Worm (Caenorhabditis elegans) whole organism, L2 larva: ENCODE measurements around the gene sru-30.

ENCODE experiments used
- C34F6.9 ChIP-seq: fragments of 150-350 bp; optimal IDR thresholded peaks from 2 replicates; lab custom pipeline; 2014; ENCODE audit warnings: missing biosample characterization, missing genetic modification characterization
- F13H6.1 ChIP-seq: sonication (generic microtip); optimal IDR thresholded peaks from 2 replicates; lab custom pipeline; 2016; ENCODE audit warnings: missing genetic modification characterization, missing compliant biosample characterization
- alr-1 ChIP-seq: fragments of 150-350 bp; optimal IDR thresholded peaks from 2 replicates; lab custom pipeline; 2014; ENCODE audit warnings: missing biosample characterization, missing genetic modification characterization
- aly-2 ChIP-seq: fragments of 150-350 bp; optimal IDR thresholded peaks from 2 replicates; lab custom pipeline; 2014; ENCODE audit warnings: missing biosample characterization, missing genetic modification characterization
- ama-1 ChIP-seq: fragments of 150-350 bp; optimal IDR thresholded peaks from 2 replicates; lab custom pipeline; 2018; ENCODE audit warnings: inconsistent platforms
- blmp-1 ChIP-seq: sonication (generic microtip); optimal IDR thresholded peaks from 2 replicates; lab custom pipeline; 2017; ENCODE audit warnings: missing genetic modification characterization, mild to moderate bottlenecking, missing compliant biosample characterization, antibody characterized with exemption, moderate library complexity; ENCODE audit not compliant: insufficient read depth
- ceh-16 ChIP-seq: fragments of 150-350 bp; optimal IDR thresholded peaks from 2 replicates; lab custom pipeline; 2014; ENCODE audit warnings: missing biosample characterization, missing genetic modification characterization
- ceh-82 ChIP-seq: fragments of 150-350 bp; optimal IDR thresholded peaks from 2 replicates; lab custom pipeline; 2014; ENCODE audit warnings: missing biosample characterization, missing genetic modification characterization
- crh-2 ChIP-seq: sonication (generic microtip); optimal IDR thresholded peaks from 2 replicates; lab custom pipeline; 2017; ENCODE audit warnings: missing biosample characterization, missing genetic modification characterization
- dmd-4 ChIP-seq: sonication (generic microtip); optimal IDR thresholded peaks from 2 replicates; lab custom pipeline; 2017; ENCODE audit warnings: missing biosample characterization, missing genetic modification characterization
- egl-27 ChIP-seq: sonication (generic microtip); optimal IDR thresholded peaks from 3 replicates; lab custom pipeline; 2017; ENCODE audit warnings: missing biosample characterization, missing genetic modification reagents, missing genetic modification characterization
- elt-1 ChIP-seq: fragments of 150-350 bp; optimal IDR thresholded peaks from 2 replicates; lab custom pipeline; 2014; ENCODE audit warnings: missing biosample characterization, missing genetic modification characterization
- fos-1 ChIP-seq: fragments of 150-350 bp; optimal IDR thresholded peaks from 2 replicates; lab custom pipeline; 2014; ENCODE audit warnings: missing biosample characterization, missing genetic modification characterization
- gmeb-1 ChIP-seq: fragments of 150-350 bp; optimal IDR thresholded peaks from 2 replicates; lab custom pipeline; 2014; ENCODE audit warnings: missing biosample characterization, missing genetic modification characterization
- lin-11 ChIP-seq: fragments of 150-350 bp; sonication (generic microtip); optimal IDR thresholded peaks from 2 replicates; lab custom pipeline; 2014; ENCODE audit warnings: missing biosample characterization, missing genetic modification characterization, inconsistent platforms, mixed read lengths
- lsy-2 ChIP-seq, 2 experiments: fragments of 150-350 bp in 1 of 2; sonication (generic microtip) in 1 of 2; optimal IDR thresholded peaks; 2 replicates each; lab custom pipeline; 2014 to 2017; ENCODE audit warnings: missing biosample characterization in 2 of 2, missing genetic modification characterization in 2 of 2
- mab-5 ChIP-seq: fragments of 150-350 bp; optimal IDR thresholded peaks from 2 replicates; lab custom pipeline; 2014; ENCODE audit warnings: missing biosample characterization, missing genetic modification characterization
- mdl-1 ChIP-seq, 2 experiments: fragments of 150-350 bp in 1 of 2; sonication (generic microtip) in 1 of 2; optimal IDR thresholded peaks; 2 replicates each; lab custom pipeline; 2017; ENCODE audit warnings: missing biosample characterization in 2 of 2, missing genetic modification characterization in 2 of 2
- nhr-10 ChIP-seq: sonication (generic microtip); optimal IDR thresholded peaks from 2 replicates; lab custom pipeline; 2017; ENCODE audit warnings: missing biosample characterization, missing genetic modification characterization
- nhr-11 ChIP-seq: fragments of 150-350 bp; optimal IDR thresholded peaks from 2 replicates; lab custom pipeline; 2014; ENCODE audit warnings: missing biosample characterization, missing genetic modification characterization
- nhr-12 ChIP-seq: fragments of 150-350 bp; optimal IDR thresholded peaks from 2 replicates; lab custom pipeline; 2014; ENCODE audit warnings: missing biosample characterization, missing genetic modification characterization
- nhr-129 ChIP-seq: fragments of 150-350 bp; optimal IDR thresholded peaks from 2 replicates; lab custom pipeline; 2014; ENCODE audit warnings: missing biosample characterization, missing genetic modification characterization
- nhr-21 ChIP-seq: fragments of 150-350 bp; optimal IDR thresholded peaks from 2 replicates; lab custom pipeline; 2014; ENCODE audit warnings: missing biosample characterization, missing genetic modification characterization
- nhr-23 ChIP-seq: fragments of 150-350 bp; optimal IDR thresholded peaks from 2 replicates; lab custom pipeline; 2014; ENCODE audit warnings: missing biosample characterization, missing genetic modification reagents, missing genetic modification characterization
- nhr-237 ChIP-seq: fragments of 150-350 bp; optimal IDR thresholded peaks from 2 replicates; lab custom pipeline; 2014; ENCODE audit warnings: missing biosample characterization, missing genetic modification characterization
- nhr-25 ChIP-seq: fragments of 150-350 bp; sonication (generic microtip); optimal IDR thresholded peaks from 3 replicates; lab custom pipeline; 2014; ENCODE audit warnings: missing biosample characterization, missing genetic modification characterization
- nhr-6 ChIP-seq: fragments of 150-350 bp; optimal IDR thresholded peaks from 2 replicates; lab custom pipeline; 2014; ENCODE audit warnings: missing biosample characterization, missing genetic modification characterization
- nhr-77 ChIP-seq: fragments of 150-350 bp; optimal IDR thresholded peaks from 2 replicates; lab custom pipeline; 2014; ENCODE audit warnings: missing biosample characterization, missing genetic modification characterization
- peb-1 ChIP-seq: fragments of 150-350 bp; optimal IDR thresholded peaks from 2 replicates; lab custom pipeline; 2014; ENCODE audit warnings: missing biosample characterization, missing genetic modification characterization
- sem-4 ChIP-seq: fragments of 150-350 bp; optimal IDR thresholded peaks from 2 replicates; lab custom pipeline; 2014; ENCODE audit warnings: missing biosample characterization, missing genetic modification reagents, missing genetic modification characterization
- skn-1 ChIP-seq: sonication (generic microtip); optimal IDR thresholded peaks from 2 replicates; lab custom pipeline; 2017; ENCODE audit warnings: missing biosample characterization, missing genetic modification characterization
- sma-9 ChIP-seq, 2 experiments: fragments of 150-350 bp in 1 of 2; sonication (generic microtip) in 1 of 2; optimal IDR thresholded peaks; 2 replicates each; lab custom pipeline; 2014 to 2016; ENCODE audit warnings: missing genetic modification characterization in 2 of 2, mild to moderate bottlenecking in 1 of 2, missing biosample characterization in 1 of 2, missing compliant biosample characterization in 1 of 2, missing genetic modification reagents in 1 of 2, moderate library complexity in 1 of 2
- snpc-4 ChIP-seq: fragments of 150-350 bp; optimal IDR thresholded peaks from 2 replicates; lab custom pipeline; 2014; ENCODE audit warnings: missing biosample characterization, missing genetic modification characterization
- unc-55 ChIP-seq: fragments of 150-350 bp; sonication (generic microtip); optimal IDR thresholded peaks from 3 replicates; lab custom pipeline; 2014; ENCODE audit warnings: missing biosample characterization, missing genetic modification reagents, missing genetic modification characterization
- unc-62 ChIP-seq: fragments of 150-350 bp; optimal IDR thresholded peaks from 2 replicates; lab custom pipeline; 2014; ENCODE audit warnings: missing biosample characterization, missing genetic modification reagents, missing genetic modification characterization
- zag-1 ChIP-seq: fragments of 150-350 bp; optimal IDR thresholded peaks from 2 replicates; lab custom pipeline; 2014; ENCODE audit warnings: missing biosample characterization, missing genetic modification characterization
- ztf-1 ChIP-seq: fragments of 200-800 bp; sonication (Bioruptor generic); conservative IDR thresholded peaks from 2 replicates; pipeline ENCODE4 v1.3.6; 2022; ENCODE audit warnings: missing genetic modification characterization, missing compliant biosample characterization
- ztf-4 ChIP-seq: fragments of 150-350 bp; optimal IDR thresholded peaks from 2 replicates; lab custom pipeline; 2014; ENCODE audit warnings: missing biosample characterization, missing genetic modification characterization

Gene sru-30

ce11 chrV:9813527-9813926, at the start of gene sru-30:
Gene sru-30 (plus strand): TSS chrV:9813827.
- TF ChIP-seq gmeb-1 (tag; lab: Kevin White, UChicago), result no peak
- no peak for TF ChIP-seq aly-2
- TF ChIP-seq crh-2, result no peak
- no peak for TF ChIP-seq nhr-12 (tag; lab: Kevin White, UChicago)
- no peak for TF ChIP-seq zag-1 (tag; lab: Kevin White, UChicago)
- no peak for TF ChIP-seq ztf-1 (GFP tag; lab: Robert Waterston, UW)
- TF ChIP-seq nhr-11, result no peak
- no peak for TF ChIP-seq nhr-6 (tag; lab: Kevin White, UChicago)
- TF ChIP-seq unc-62 (GFP tag; lab: Kevin White, UChicago), result no peak
- no peak for TF ChIP-seq lsy-2 (tag; optimal IDR thresholded peaks at IDR 0.05; lab: Kevin White, UChicago)
- no peak for TF ChIP-seq sma-9 (GFP tag; optimal IDR thresholded peaks at IDR 0.05; lab: Kevin White, UChicago)
- TF ChIP-seq sma-9 (tag; optimal IDR thresholded peaks at IDR 0.05; lab: Kevin White, UChicago), result no peak
- no peak for TF ChIP-seq alr-1
- TF ChIP-seq elt-1 (tag; lab: Kevin White, UChicago), result no peak

ce11 chrV:9764552-9764951, 49.1 kb upstream of the sru-30 start:
- TF ChIP-seq nhr-12 (tag; lab: Kevin White, UChicago), result no peak
- no peak for TF ChIP-seq nhr-129 (tag; lab: Kevin White, UChicago)
- no peak for TF ChIP-seq blmp-1 (tag; lab: Kevin White, UChicago)
- no peak for TF ChIP-seq mdl-1 (tag; optimal IDR thresholded peaks at IDR 0.05; lab: Kevin White, UChicago)
- TF ChIP-seq egl-27 (tag; lab: Kevin White, UChicago), result no peak
- no peak for TF ChIP-seq mab-5 (tag; lab: Kevin White, UChicago)
- TF ChIP-seq fos-1 (tag; lab: Kevin White, UChicago), result no peak
- no peak for TF ChIP-seq nhr-25 (tag; lab: Kevin White, UChicago)
- no peak for TF ChIP-seq sma-9 (GFP tag; optimal IDR thresholded peaks at IDR 0.05; lab: Kevin White, UChicago)
- no peak for TF ChIP-seq sma-9 (tag; optimal IDR thresholded peaks at IDR 0.05; lab: Kevin White, UChicago)
- TF ChIP-seq nhr-10 (tag; lab: Kevin White, UChicago), result no peak
- TF ChIP-seq C34F6.9, result no peak
- TF ChIP-seq nhr-21 (tag; lab: Kevin White, UChicago), result no peak
- TF ChIP-seq nhr-6 (tag; lab: Kevin White, UChicago), result no peak
- no peak for TF ChIP-seq lin-11 (tag; lab: Kevin White, UChicago)
- TF ChIP-seq nhr-23 (tag; lab: Kevin White, UChicago), result no peak
- no peak for TF ChIP-seq skn-1 (tag; lab: Kevin White, UChicago)
- TF ChIP-seq ztf-4 (tag; lab: Kevin White, UChicago), result no peak
- TF ChIP-seq nhr-11, result no peak

- TF ChIP-seq nhr-6 (tag; lab: Kevin White, UChicago) (peak; percentile 2), nhr-12 (tag; lab: Kevin White, UChicago) (no peak), sem-4 (tag; lab: Kevin White, UChicago) (peak; percentile 12), zag-1 (tag; lab: Kevin White, UChicago) (peak; percentile 0), C34F6.9 (peak; percentile 39), aly-2 (no peak), nhr-21 (tag; lab: Kevin White, UChicago) (no peak), peb-1 (tag; lab: Kevin White, UChicago) (no peak), lsy-2 (tag; optimal IDR thresholded peaks at IDR 0.05; lab: Kevin White, UChicago) (peak; percentile 20 to 81), egl-27 (tag; lab: Kevin White, UChicago) (no peak), ceh-16 (tag; lab: Kevin White, UChicago) (no peak), nhr-237 (tag; lab: Kevin White, UChicago) (no peak), dmd-4 (tag; lab: Kevin White, UChicago) (no peak), sma-9 (GFP tag; optimal IDR thresholded peaks at IDR 0.05; lab: Kevin White, UChicago) (peak; percentile 59), sma-9 (tag; optimal IDR thresholded peaks at IDR 0.05; lab: Kevin White, UChicago) (no peak)
Measured at ce11 chrV:9765622-9766021, 48.0 kb upstream of the sru-30 start.

- TF ChIP-seq unc-55 (GFP tag; lab: Kevin White, UChicago) (no peak), nhr-23 (tag; lab: Kevin White, UChicago) (no peak), ceh-16 (tag; lab: Kevin White, UChicago) (no peak), C34F6.9 (no peak), nhr-11 (no peak), ztf-1 (GFP tag; lab: Robert Waterston, UW) (no peak), ztf-4 (tag; lab: Kevin White, UChicago) (no peak), nhr-77 (tag; lab: Kevin White, UChicago) (no peak), ceh-82 (tag; lab: Kevin White, UChicago) (no peak), zag-1 (tag; lab: Kevin White, UChicago) (no peak), ama-1 (lab: Kevin White, UChicago) (no peak), mab-5 (tag; lab: Kevin White, UChicago) (no peak), F13H6.1 (no peak), nhr-21 (tag; lab: Kevin White, UChicago) (no peak), snpc-4 (no peak), sma-9 (GFP tag; optimal IDR thresholded peaks at IDR 0.05; lab: Kevin White, UChicago) (no peak), sma-9 (tag; optimal IDR thresholded peaks at IDR 0.05; lab: Kevin White, UChicago) (no peak)
Measured at ce11 chrV:9767941-9768340, 45.7 kb upstream of the sru-30 start.
